Fruit fly (Drosophila melanogaster) whole organism, adult: ENCODE data around the gene mgr.

Source experiments
- CG12768 ChIP-seq: fragments of 200-800 bp; sonication (Bioruptor generic); optimal IDR thresholded peaks from 2 replicates; lab custom pipeline; 2017; ENCODE audit warnings: missing biosample characterization, missing genetic modification characterization, mild to moderate bottlenecking, moderate library complexity, missing genetic modification reagents
- kay ChIP-seq: fragments of 200-800 bp; sonication (Bioruptor generic); peaks from one replicate; lab custom pipeline; 2016; ENCODE audit warnings: missing biosample characterization, missing genetic modification characterization, borderline replicate concordance

- TF ChIP-seq kay (GFP tag; lab: Kevin White, UChicago) (no peak), CG12768 (GFP tag; lab: Kevin White, UChicago) (no peak)
Measured at dm6 chr3R:11451207-11451841, 41.6 kb upstream of the mgr start, which contains the start of gene sals.
